Worm (Caenorhabditis elegans): ENCODE results near the gene hmgr-1.

- TF ChIP-seq ets-7 (tag; optimal IDR thresholded peaks at IDR 0.05) (no peak), ceh-36 (tag; optimal IDR thresholded peaks at IDR 0.05) (no peak), ama-1 (optimal IDR thresholded peaks at IDR 0.05) (no peak), pes-1 (GFP tag; IDR thresholded peaks at IDR 0.05) (no peak), tbx-11 (GFP tag; IDR thresholded peaks at IDR 0.05) (no peak), flt-1 (GFP tag; IDR thresholded peaks at IDR 0.05) (no peak), B0310.2 (tag; optimal IDR thresholded peaks at IDR 0.05) (no peak), tbx-37 (GFP tag; conservative IDR thresholded peaks at IDR 0.05) (no peak), hmbx-1 (tag; optimal IDR thresholded peaks at IDR 0.05) (no peak), hmg-4 (GFP tag; optimal IDR thresholded peaks at IDR 0.05) (no peak), scrt-1 (GFP tag; IDR thresholded peaks at IDR 0.05) (no peak), tra-4 (tag; optimal IDR thresholded peaks at IDR 0.05) (no peak)
Observed at ce11 chrIII:7374681-7375271, 15.5 kb downstream of the hmgr-1 start, which contains the start of gene mml-1.

All from whole organism, early embryonic.